Worm (Caenorhabditis elegans) whole organism, mixed stage, embryonic: ENCODE results near the gene popl-5.

Experiments
- M03D4.4 ChIP-seq: sonication (generic microtip); optimal IDR thresholded peaks from 2 replicates; lab custom pipeline; 2017; ENCODE audit warnings: mild to moderate bottlenecking, missing genetic modification characterization, missing compliant biosample characterization
- elt-3 ChIP-seq: fragments of 150-350 bp; optimal IDR thresholded peaks from 2 replicates; lab custom pipeline; 2014; ENCODE audit warnings: missing biosample characterization, missing genetic modification characterization
- ham-2 ChIP-seq: fragments of 200-800 bp; sonication (Bioruptor generic); optimal IDR thresholded peaks from 2 replicates; lab custom pipeline; 2018; ENCODE audit warnings: mild to moderate bottlenecking, missing genetic modification characterization, missing compliant biosample characterization
- lsy-2 ChIP-seq: fragments of 150-350 bp; optimal IDR thresholded peaks from 2 replicates; lab custom pipeline; 2014; ENCODE audit warnings: missing biosample characterization, missing genetic modification characterization
- nhr-12 ChIP-seq: fragments of 150-350 bp; optimal IDR thresholded peaks from 2 replicates; lab custom pipeline; 2014; ENCODE audit warnings: missing biosample characterization, missing genetic modification characterization
- nhr-28 ChIP-seq: fragments of 150-350 bp; optimal IDR thresholded peaks from 2 replicates; lab custom pipeline; 2014; ENCODE audit warnings: missing biosample characterization, missing genetic modification characterization
- snpc-4 ChIP-seq: fragments of 150-350 bp; optimal IDR thresholded peaks from 2 replicates; lab custom pipeline; 2014; ENCODE audit warnings: missing biosample characterization, missing genetic modification characterization
- unc-39 ChIP-seq: fragments of 150-350 bp; optimal IDR thresholded peaks from 2 replicates; lab custom pipeline; 2014; ENCODE audit warnings: missing biosample characterization, missing genetic modification characterization
- unc-62 ChIP-seq: fragments of 150-350 bp; optimal IDR thresholded peaks from 2 replicates; lab custom pipeline; 2014; ENCODE audit warnings: missing biosample characterization, missing genetic modification reagents, missing genetic modification characterization
- ztf-11 ChIP-seq: fragments of 150-350 bp; optimal IDR thresholded peaks from 2 replicates; lab custom pipeline; 2014; ENCODE audit warnings: missing biosample characterization, missing genetic modification characterization

- TF ChIP-seq M03D4.4 (tag; lab: Kevin White, UChicago) (no peak), ztf-11 (tag; lab: Kevin White, UChicago) (no peak), lsy-2 (tag; lab: Kevin White, UChicago) (no peak), unc-62 (peak; percentile 19), ham-2 (GFP tag; lab: Kevin White, UChicago) (no peak), elt-3 (no peak), nhr-12 (tag; lab: Kevin White, UChicago) (no peak), nhr-28 (no peak), snpc-4 (tag; lab: Kevin White, UChicago) (no peak), unc-39 (tag; lab: Kevin White, UChicago) (no peak)
These were observed 33.2 kb downstream of the popl-5 start for ce11 chrIII:11453970-11454369.
